Worm (Caenorhabditis elegans) whole organism, mixed stage, embryonic: ENCODE data around the gene K08C7.7.

Experiments used
- lin-32 ChIP-seq: fragments of 200-800 bp; sonication (Bioruptor generic); optimal IDR thresholded peaks from 2 replicates; lab custom pipeline; 2018; ENCODE audit warnings: mild to moderate bottlenecking, missing genetic modification characterization, missing compliant biosample characterization
- nhr-237 ChIP-seq: fragments of 150-350 bp; optimal IDR thresholded peaks from 2 replicates; lab custom pipeline; 2014; ENCODE audit warnings: missing biosample characterization, missing genetic modification characterization

- no peak for TF ChIP-seq lin-32 (GFP tag; lab: Kevin White, UChicago)
- TF ChIP-seq nhr-237 (tag; lab: Kevin White, UChicago), result no peak
Observed at ce11 chrIV:10620811-10621210, 43.4 kb upstream of the K08C7.7 start, which contains the start of gene R09H10.7.
